Worm (Caenorhabditis elegans) whole organism, L1 larva: ENCODE data around the gene Y44A6C.2.

Source experiments
- C34B4.2 ChIP-seq: sonication (generic microtip); optimal IDR thresholded peaks from 2 replicates; lab custom pipeline; 2017; ENCODE audit warnings: mild to moderate bottlenecking, missing genetic modification characterization, missing compliant biosample characterization
- ama-1 ChIP-seq: fragments of 150-350 bp; optimal IDR thresholded peaks from 2 replicates; lab custom pipeline; 2014
- blmp-1 ChIP-seq: fragments of 150-350 bp; optimal IDR thresholded peaks from 2 replicates; lab custom pipeline; 2014; ENCODE audit warnings: missing biosample characterization, missing genetic modification characterization
- ceh-63 ChIP-seq: fragments of 200-800 bp; sonication (Bioruptor generic); optimal IDR thresholded peaks from 2 replicates; lab custom pipeline; 2018; ENCODE audit warnings: mild to moderate bottlenecking, missing genetic modification characterization, missing compliant biosample characterization
- ceh-8 ChIP-seq: fragments of 200-800 bp; sonication (Bioruptor generic); optimal IDR thresholded peaks from 2 replicates; lab custom pipeline; 2018; ENCODE audit warnings: mild to moderate bottlenecking, missing genetic modification characterization, moderate library complexity, missing compliant biosample characterization
- ceh-82 ChIP-seq, 3 experiments: fragments of 150-350 bp in 1 of 3; sonication (generic microtip) in 2 of 3; optimal IDR thresholded peaks; 2 replicates each; lab custom pipeline; 2014 to 2017; ENCODE audit warnings: missing biosample characterization in 3 of 3, missing genetic modification characterization in 3 of 3
- ceh-88 ChIP-seq: fragments of 200-800 bp; sonication (Bioruptor generic); IDR thresholded peaks from 2 replicates; pipeline ENCODE4 v1.3.6; 2022; ENCODE audit warnings: missing genetic modification characterization, missing compliant biosample characterization
- ceh-90 ChIP-seq: sonication (generic microtip); optimal IDR thresholded peaks from 2 replicates; lab custom pipeline; 2016; ENCODE audit warnings: missing genetic modification characterization, missing compliant biosample characterization
- ces-1 ChIP-seq: fragments of 150-350 bp; optimal IDR thresholded peaks from 2 replicates; lab custom pipeline; 2014; ENCODE audit warnings: missing biosample characterization, missing genetic modification reagents, missing genetic modification characterization
- dpl-1 ChIP-seq, 3 experiments: fragments of 150-350 bp in 2 of 3; sonication (generic microtip) in 1 of 3; optimal IDR thresholded peaks; 2 replicates each; lab custom pipeline; 2014 to 2017; ENCODE audit warnings: missing biosample characterization in 3 of 3, missing genetic modification characterization in 3 of 3, missing genetic modification reagents in 3 of 3
- dsc-1 ChIP-seq: sonication (generic microtip); optimal IDR thresholded peaks from 2 replicates; lab custom pipeline; 2016; ENCODE audit warnings: mild to moderate bottlenecking, missing genetic modification characterization, missing compliant biosample characterization
- efl-1 ChIP-seq, 4 experiments: fragments of 150-350 bp; optimal IDR thresholded peaks in 3 of 4; peaks in 1 of 4; 1 replicate in 1 of 4; 2 replicates in 3 of 4; lab custom pipeline; 2014; ENCODE audit warnings: missing biosample characterization in 2 of 4, missing genetic modification characterization in 2 of 4, missing genetic modification reagents in 2 of 4
- efl-3 ChIP-seq: fragments of 200-800 bp; sonication (Bioruptor generic); optimal IDR thresholded peaks from 2 replicates; lab custom pipeline; 2018; ENCODE audit warnings: mild to moderate bottlenecking, missing genetic modification characterization, missing compliant biosample characterization
- egl-27 ChIP-seq, 2 experiments: fragments of 150-350 bp in 1 of 2; sonication (generic microtip); optimal IDR thresholded peaks; 3 replicates each; lab custom pipeline; 2017 to 2018; ENCODE audit warnings: missing biosample characterization in 2 of 2, missing genetic modification characterization in 2 of 2, missing genetic modification reagents in 2 of 2
- ets-5 ChIP-seq: fragments of 200-800 bp; sonication (Bioruptor generic); IDR thresholded peaks from 2 replicates; pipeline ENCODE4 v1.3.6; 2022; ENCODE audit warnings: missing genetic modification characterization, missing compliant biosample characterization
- fkh-10 ChIP-seq: sonication (generic microtip); optimal IDR thresholded peaks from 2 replicates; lab custom pipeline; 2017; ENCODE audit warnings: missing biosample characterization, missing genetic modification reagents, missing genetic modification characterization
- fkh-4 ChIP-seq: sonication (generic microtip); optimal IDR thresholded peaks from 2 replicates; lab custom pipeline; 2016; ENCODE audit warnings: missing compliant biosample characterization, missing genetic modification characterization, borderline replicate concordance
- fkh-8 ChIP-seq: sonication (generic microtip); optimal IDR thresholded peaks from 2 replicates; lab custom pipeline; 2016; ENCODE audit warnings: mild to moderate bottlenecking, missing genetic modification characterization, missing compliant biosample characterization
- fos-1 ChIP-seq: fragments of 150-350 bp; optimal IDR thresholded peaks from 2 replicates; lab custom pipeline; 2014; ENCODE audit warnings: missing biosample characterization, missing genetic modification characterization
- hlh-17 ChIP-seq: fragments of 200-800 bp; sonication (Bioruptor generic); optimal IDR thresholded peaks from 2 replicates; lab custom pipeline; 2018; ENCODE audit warnings: missing genetic modification characterization, mild to moderate bottlenecking, missing compliant biosample characterization, moderate library complexity, borderline replicate concordance
- irx-1 ChIP-seq: sonication (generic microtip); optimal IDR thresholded peaks from 2 replicates; lab custom pipeline; 2016; ENCODE audit warnings: missing genetic modification characterization, missing compliant biosample characterization
- lin-13 ChIP-seq: fragments of 150-350 bp; optimal IDR thresholded peaks from 2 replicates; lab custom pipeline; 2014; ENCODE audit warnings: missing biosample characterization, missing genetic modification reagents, missing genetic modification characterization
- lin-14 ChIP-seq: fragments of 200-800 bp; sonication (Bioruptor generic); optimal IDR thresholded peaks from 2 replicates; lab custom pipeline; 2018; ENCODE audit warnings: mild to moderate bottlenecking, missing genetic modification characterization, moderate library complexity, missing compliant biosample characterization
- lin-15B ChIP-seq: fragments of 150-350 bp; sonication (generic microtip); optimal IDR thresholded peaks from 3 replicates; lab custom pipeline; 2014; ENCODE audit warnings: missing biosample characterization, missing genetic modification characterization
- lsy-2 ChIP-seq, 2 experiments: fragments of 150-350 bp; optimal IDR thresholded peaks; 2 replicates each; lab custom pipeline; 2014; ENCODE audit warnings: missing biosample characterization in 2 of 2, missing genetic modification characterization in 2 of 2
- mdl-1 ChIP-seq, 2 experiments: fragments of 150-350 bp; optimal IDR thresholded peaks; 2 replicates each; lab custom pipeline; 2014 to 2017; ENCODE audit warnings: missing biosample characterization in 2 of 2, missing genetic modification characterization in 2 of 2, inconsistent platforms in 1 of 2
- mef-2 ChIP-seq: fragments of 150-350 bp; optimal IDR thresholded peaks from 2 replicates; lab custom pipeline; 2014; ENCODE audit warnings: missing biosample characterization, missing genetic modification characterization
- mep-1 ChIP-seq: fragments of 150-350 bp; optimal IDR thresholded peaks from 2 replicates; lab custom pipeline; 2014; ENCODE audit warnings: missing biosample characterization, missing genetic modification characterization
- nhr-20 ChIP-seq: sonication (generic microtip); optimal IDR thresholded peaks from 2 replicates; lab custom pipeline; 2016; ENCODE audit warnings: mild to moderate bottlenecking, missing genetic modification characterization, missing compliant biosample characterization
- nhr-28 ChIP-seq: fragments of 150-350 bp; optimal IDR thresholded peaks from 2 replicates; lab custom pipeline; 2014; ENCODE audit warnings: missing biosample characterization, missing genetic modification characterization
- nhr-47 ChIP-seq: sonication (generic microtip); optimal IDR thresholded peaks from 2 replicates; lab custom pipeline; 2016; ENCODE audit warnings: mild to moderate bottlenecking, missing genetic modification characterization, moderate library complexity, missing compliant biosample characterization
- nhr-71 ChIP-seq: sonication (generic microtip); optimal IDR thresholded peaks from 2 replicates; lab custom pipeline; 2016; ENCODE audit warnings: mild to moderate bottlenecking, missing genetic modification characterization, moderate library complexity, missing compliant biosample characterization
- nhr-76 ChIP-seq: sonication (generic microtip); optimal IDR thresholded peaks from 2 replicates; lab custom pipeline; 2017; ENCODE audit warnings: missing biosample characterization, missing genetic modification characterization
- nhr-84 ChIP-seq: sonication (generic microtip); optimal IDR thresholded peaks from 2 replicates; lab custom pipeline; 2017; ENCODE audit warnings: missing biosample characterization, missing genetic modification characterization
- nhr-85 ChIP-seq: sonication (generic microtip); peaks from one replicate; lab custom pipeline; 2016; ENCODE audit warnings: missing genetic modification characterization, inconsistent platforms, missing compliant biosample characterization
- nhr-90 ChIP-seq: sonication (generic microtip); optimal IDR thresholded peaks from 2 replicates; lab custom pipeline; 2016; ENCODE audit warnings: mild to moderate bottlenecking, missing genetic modification characterization, missing compliant biosample characterization; ENCODE audit not compliant: poor library complexity
- snpc-4 ChIP-seq: fragments of 150-350 bp; optimal IDR thresholded peaks from 2 replicates; lab custom pipeline; 2014; ENCODE audit warnings: missing biosample characterization, missing genetic modification characterization
- snu-23 ChIP-seq: sonication (generic microtip); optimal IDR thresholded peaks from 2 replicates; lab custom pipeline; 2016; ENCODE audit warnings: missing genetic modification characterization, missing compliant biosample characterization
- sptf-1 ChIP-seq: fragments of 150-350 bp; optimal IDR thresholded peaks from 2 replicates; lab custom pipeline; 2014; ENCODE audit warnings: missing biosample characterization, missing genetic modification characterization
- tbx-2 ChIP-seq: sonication (generic microtip); optimal IDR thresholded peaks from 2 replicates; lab custom pipeline; 2016; ENCODE audit warnings: missing genetic modification characterization, missing compliant biosample characterization
- tlp-1 ChIP-seq: fragments of 150-350 bp; optimal IDR thresholded peaks from 2 replicates; lab custom pipeline; 2014; ENCODE audit warnings: missing biosample characterization, missing genetic modification characterization
- unc-130 ChIP-seq: fragments of 150-350 bp; optimal IDR thresholded peaks from 2 replicates; lab custom pipeline; 2017; ENCODE audit warnings: missing biosample characterization, missing genetic modification characterization, inconsistent platforms
- unc-30 ChIP-seq: sonication (generic microtip); optimal IDR thresholded peaks from 2 replicates; lab custom pipeline; 2017; ENCODE audit warnings: missing biosample characterization, missing genetic modification characterization
- unc-62 ChIP-seq: fragments of 150-350 bp; optimal IDR thresholded peaks from 2 replicates; lab custom pipeline; 2014; ENCODE audit warnings: missing biosample characterization, missing genetic modification reagents, missing genetic modification characterization
- unc-98 ChIP-seq: fragments of 200-800 bp; sonication (Bioruptor generic); IDR thresholded peaks from 2 replicates; pipeline ENCODE4 v1.3.6; 2022; ENCODE audit warnings: missing genetic modification characterization, missing compliant biosample characterization
- xbp-1 ChIP-seq: sonication (generic microtip); optimal IDR thresholded peaks from 2 replicates; lab custom pipeline; 2016; ENCODE audit warnings: missing genetic modification characterization, missing compliant biosample characterization
- zip-4 ChIP-seq: fragments of 200-800 bp; sonication (Bioruptor generic); optimal IDR thresholded peaks from 2 replicates; lab custom pipeline; 2018; ENCODE audit warnings: mild to moderate bottlenecking, missing genetic modification characterization, moderate library complexity, missing compliant biosample characterization
- ztf-4 ChIP-seq: fragments of 150-350 bp; optimal IDR thresholded peaks from 2 replicates; lab custom pipeline; 2014; ENCODE audit warnings: missing biosample characterization, missing genetic modification characterization

Y44A6C.2 gene

ce11 chrV:20711733-20712132 lies 10.3 kb upstream of the Y44A6C.2 start (continued):
- peak; percentile 14 for TF ChIP-seq fkh-4 (tag; lab: Kevin White, UChicago)
- TF ChIP-seq lsy-2 (tag; optimal IDR thresholded peaks at IDR 0.05; lab: Kevin White, UChicago): peak; percentile 16 to 64
- peak; percentile 30 for TF ChIP-seq nhr-20
- no peak for TF ChIP-seq egl-27 (tag; optimal IDR thresholded peaks at IDR 0.05; lab: Kevin White, UChicago)
- TF ChIP-seq nhr-71 (tag; lab: Kevin White, UChicago): peak; percentile 78
- TF ChIP-seq unc-30 (tag; lab: Kevin White, UChicago): no peak
- no peak for TF ChIP-seq unc-62 (GFP tag; lab: Kevin White, UChicago)
- no peak for TF ChIP-seq fkh-10 (GFP tag; lab: Kevin White, UChicago)
- TF ChIP-seq ztf-4 (tag; lab: Kevin White, UChicago): peak; percentile 74
- TF ChIP-seq unc-130 (tag; lab: Kevin White, UChicago): peak; percentile 53
- TF ChIP-seq sptf-1 (tag; lab: Kevin White, UChicago): no peak
- TF ChIP-seq snu-23 (GFP tag; lab: Kevin White, UChicago): peak; percentile 66
- TF ChIP-seq lin-14 (GFP tag; lab: Kevin White, UChicago): peak; percentile 72
- TF ChIP-seq ama-1 (lab: Kevin White, UChicago): peak; percentile 23
- peak in 1 of 2 experiments; percentile 49 for TF ChIP-seq mdl-1 (tag; optimal IDR thresholded peaks at IDR 0.05; lab: Kevin White, UChicago)
- TF ChIP-seq dpl-1 (GFP tag; optimal IDR thresholded peaks at IDR 0.05; lab: Kevin White, UChicago): peak in 2 of 3 experiments; percentile 2 to 4
- TF ChIP-seq ceh-90 (tag; lab: Kevin White, UChicago): no peak
- TF ChIP-seq ceh-88 (GFP tag; lab: Robert Waterston, UW): no peak
- TF ChIP-seq tbx-2: peak; percentile 34
- TF ChIP-seq mef-2 (tag; lab: Kevin White, UChicago): peak; percentile 31
- no peak for TF ChIP-seq nhr-90 (tag; lab: Kevin White, UChicago)
- no peak for TF ChIP-seq unc-98 (GFP tag; lab: Robert Waterston, UW)
- no peak for TF ChIP-seq nhr-76
- TF ChIP-seq irx-1 (tag; lab: Kevin White, UChicago): peak; percentile 28
- peak; percentile 32 for TF ChIP-seq nhr-47
- peak; percentile 58 for TF ChIP-seq mep-1
- TF ChIP-seq fkh-8 (tag; lab: Kevin White, UChicago): no peak

- TF ChIP-seq nhr-20: peak; percentile 87
- no peak for TF ChIP-seq ceh-8
- no peak for TF ChIP-seq ets-5 (GFP tag; lab: Robert Waterston, UW)
- TF ChIP-seq blmp-1 (tag; lab: Kevin White, UChicago): peak; percentile 50
- no peak for TF ChIP-seq fkh-10 (GFP tag; lab: Kevin White, UChicago)
- TF ChIP-seq nhr-85 (tag; lab: Kevin White, UChicago): peak; percentile 65
- TF ChIP-seq efl-3 (GFP tag; lab: Kevin White, UChicago): no peak
- no peak for TF ChIP-seq snpc-4 (tag; lab: Kevin White, UChicago)
- no peak for TF ChIP-seq snu-23 (GFP tag; lab: Kevin White, UChicago)
- no peak for TF ChIP-seq lin-15B
- no peak for TF ChIP-seq unc-30 (tag; lab: Kevin White, UChicago)
- no peak for TF ChIP-seq xbp-1
- TF ChIP-seq nhr-28 (tag; lab: Kevin White, UChicago): no peak
- TF ChIP-seq egl-27 (tag; optimal IDR thresholded peaks at IDR 0.05; lab: Kevin White, UChicago): no peak
- peak in 1 of 2 experiments; percentile 3 for TF ChIP-seq efl-1 (optimal IDR thresholded peaks at IDR 0.05; lab: Kevin White, UChicago)
- peak in 1 of 2 experiments; percentile 92 for TF ChIP-seq efl-1 (GFP tag; optimal IDR thresholded peaks at IDR 0.05 in 1 of 2; lab: Kevin White, UChicago)
- no peak for TF ChIP-seq nhr-84 (tag; lab: Kevin White, UChicago)
- TF ChIP-seq unc-62 (GFP tag; lab: Kevin White, UChicago): no peak
- TF ChIP-seq mdl-1 (tag; optimal IDR thresholded peaks at IDR 0.05; lab: Kevin White, UChicago): peak in 1 of 2 experiments; percentile 93
- no peak for TF ChIP-seq ces-1 (GFP tag; lab: Kevin White, UChicago)
- TF ChIP-seq hlh-17: no peak
- peak; percentile 20 for TF ChIP-seq tbx-2
- no peak for TF ChIP-seq lin-13 (GFP tag; lab: Kevin White, UChicago)
- no peak for TF ChIP-seq ceh-63
- no peak for TF ChIP-seq dsc-1 (tag; lab: Kevin White, UChicago)
- no peak for TF ChIP-seq ceh-82 (tag; optimal IDR thresholded peaks at IDR 0.05; lab: Kevin White, UChicago)
- TF ChIP-seq ceh-88 (GFP tag; lab: Robert Waterston, UW): no peak
- peak; percentile 37 for TF ChIP-seq nhr-71 (tag; lab: Kevin White, UChicago)
- TF ChIP-seq tlp-1 (tag; lab: Kevin White, UChicago): no peak
- peak; percentile 54 for TF ChIP-seq nhr-90 (tag; lab: Kevin White, UChicago)
- TF ChIP-seq zip-4 (GFP tag; lab: Kevin White, UChicago): no peak
- no peak for TF ChIP-seq unc-98 (GFP tag; lab: Robert Waterston, UW)
- TF ChIP-seq fos-1 (tag; lab: Kevin White, UChicago): no peak
- no peak for TF ChIP-seq ceh-90 (tag; lab: Kevin White, UChicago)
- TF ChIP-seq mep-1: no peak
- TF ChIP-seq C34B4.2 (tag; lab: Kevin White, UChicago): no peak
Measured at ce11 chrV:20712318-20712993, 9.6 kb upstream of the Y44A6C.2 start.
